Worm (Caenorhabditis elegans) whole organism, late embryonic: ENCODE results near the gene cpr-9.

ENCODE experiments used
- F13H6.1 ChIP-seq: sonication (generic microtip); optimal IDR thresholded peaks from 2 replicates; lab custom pipeline; 2016; ENCODE audit warnings: missing genetic modification characterization, missing compliant biosample characterization
- K09A11.1 ChIP-seq: sonication (generic microtip); optimal IDR thresholded peaks from 2 replicates; lab custom pipeline; 2017; ENCODE audit warnings: antibody characterized with exemption, mild to moderate bottlenecking, missing genetic modification characterization, missing compliant biosample characterization; ENCODE audit not compliant: insufficient read depth
- T23F11.4 ChIP-seq: fragments of 200-800 bp; sonication (Bioruptor generic); optimal IDR thresholded peaks from 2 replicates; lab custom pipeline; 2018; ENCODE audit warnings: mild to moderate bottlenecking, missing genetic modification characterization, missing compliant biosample characterization
- ahr-1 ChIP-seq: sonication (generic microtip); optimal IDR thresholded peaks from 2 replicates; lab custom pipeline; 2016; ENCODE audit warnings: missing genetic modification characterization, missing compliant biosample characterization
- ama-1 ChIP-seq: fragments of 150-350 bp; optimal IDR thresholded peaks from 2 replicates; lab custom pipeline; 2014
- ceh-14 ChIP-seq: sonication (generic microtip); optimal IDR thresholded peaks from 2 replicates; lab custom pipeline; 2016; ENCODE audit warnings: missing genotype, missing genetic modification characterization, missing compliant biosample characterization
- ceh-19 ChIP-seq: fragments of 200-800 bp; sonication (Bioruptor generic); optimal IDR thresholded peaks from 2 replicates; lab custom pipeline; 2018; ENCODE audit warnings: mild to moderate bottlenecking, missing genetic modification characterization, missing compliant biosample characterization
- ceh-30 ChIP-seq: fragments of 150-350 bp; optimal IDR thresholded peaks from 2 replicates; lab custom pipeline; 2014; ENCODE audit warnings: missing biosample characterization, missing genetic modification characterization
- ceh-31 ChIP-seq: sonication (generic microtip); optimal IDR thresholded peaks from 2 replicates; lab custom pipeline; 2016; ENCODE audit warnings: missing genetic modification characterization, missing compliant biosample characterization
- ceh-34 ChIP-seq: sonication (generic microtip); optimal IDR thresholded peaks from 2 replicates; lab custom pipeline; 2016; ENCODE audit warnings: mild to moderate bottlenecking, missing genetic modification characterization, missing compliant biosample characterization
- ceh-45 ChIP-seq: fragments of 200-800 bp; sonication (Bioruptor generic); IDR thresholded peaks from 2 replicates; pipeline ENCODE4 v1.3.6; 2022; ENCODE audit warnings: missing genetic modification reagents, missing genetic modification characterization, missing compliant biosample characterization
- ceh-6 ChIP-seq: fragments of 200-800 bp; sonication (Bioruptor generic); optimal IDR thresholded peaks from 2 replicates; lab custom pipeline; 2018; ENCODE audit warnings: mild to moderate bottlenecking, missing genetic modification characterization, missing compliant biosample characterization
- ceh-9 ChIP-seq: sonication (generic microtip); optimal IDR thresholded peaks from 2 replicates; lab custom pipeline; 2016; ENCODE audit warnings: mild to moderate bottlenecking, missing genetic modification characterization, inconsistent platforms, missing compliant biosample characterization
- elt-2 ChIP-seq: sonication (generic microtip); optimal IDR thresholded peaks from 2 replicates; lab custom pipeline; 2016; ENCODE audit warnings: missing genetic modification reagents, missing genetic modification characterization, missing compliant biosample characterization
- ets-4 ChIP-seq: sonication (generic microtip); optimal IDR thresholded peaks from 2 replicates; lab custom pipeline; 2016; ENCODE audit warnings: missing genetic modification characterization, missing compliant biosample characterization
- fkh-10 ChIP-seq: fragments of 150-350 bp; optimal IDR thresholded peaks from 2 replicates; lab custom pipeline; 2014; ENCODE audit warnings: missing biosample characterization, missing genetic modification reagents, missing genetic modification characterization
- gmeb-2 ChIP-seq: sonication (generic microtip); optimal IDR thresholded peaks from 2 replicates; lab custom pipeline; 2016; ENCODE audit warnings: missing genetic modification characterization, inconsistent platforms, missing compliant biosample characterization
- lin-11 ChIP-seq: fragments of 200-800 bp; sonication (Bioruptor generic); optimal IDR thresholded peaks from 2 replicates; lab custom pipeline; 2018; ENCODE audit warnings: mild to moderate bottlenecking, missing genetic modification characterization, missing compliant biosample characterization
- madf-2 ChIP-seq: sonication (generic microtip); optimal IDR thresholded peaks from 2 replicates; lab custom pipeline; 2017; ENCODE audit warnings: missing genetic modification characterization, missing compliant biosample characterization
- mec-3 ChIP-seq: sonication (generic microtip); optimal IDR thresholded peaks from 2 replicates; lab custom pipeline; 2016; ENCODE audit warnings: borderline replicate concordance, missing genetic modification characterization, missing compliant biosample characterization
- nhr-11 ChIP-seq: fragments of 150-350 bp; optimal IDR thresholded peaks from 2 replicates; lab custom pipeline; 2014; ENCODE audit warnings: missing biosample characterization, missing genetic modification characterization
- pag-3 ChIP-seq: sonication (generic microtip); optimal IDR thresholded peaks from 2 replicates; lab custom pipeline; 2016; ENCODE audit warnings: missing compliant biosample characterization, missing genetic modification characterization, borderline replicate concordance
- pax-1 ChIP-seq: fragments of 150-350 bp; optimal IDR thresholded peaks from 2 replicates; lab custom pipeline; 2014; ENCODE audit warnings: missing biosample characterization, missing genetic modification characterization
- sox-2 ChIP-seq: fragments of 200-800 bp; sonication (Bioruptor generic); IDR thresholded peaks from 2 replicates; pipeline ENCODE4 v1.3.6; 2022; ENCODE audit warnings: missing genetic modification reagents, missing genetic modification characterization, missing compliant biosample characterization
- sox-4 ChIP-seq: sonication (generic microtip); optimal IDR thresholded peaks from 2 replicates; lab custom pipeline; 2017; ENCODE audit warnings: mild to moderate bottlenecking, missing genetic modification characterization, inconsistent platforms, missing compliant biosample characterization
- tbx-2 ChIP-seq: sonication (generic microtip); optimal IDR thresholded peaks from 2 replicates; lab custom pipeline; 2016; ENCODE audit warnings: missing genetic modification characterization, missing compliant biosample characterization
- unc-42 ChIP-seq: sonication (generic microtip); optimal IDR thresholded peaks from 2 replicates; lab custom pipeline; 2016; ENCODE audit warnings: missing genotype, missing genetic modification characterization, missing compliant biosample characterization
- unc-55 ChIP-seq: sonication (generic microtip); optimal IDR thresholded peaks from 2 replicates; lab custom pipeline; 2017; ENCODE audit warnings: missing biosample characterization, missing genetic modification reagents, missing genetic modification characterization
- unc-86 ChIP-seq: sonication (generic microtip); optimal IDR thresholded peaks from 2 replicates; lab custom pipeline; 2016; ENCODE audit warnings: missing genetic modification characterization, missing compliant biosample characterization
- zip-5 ChIP-seq: sonication (generic microtip); optimal IDR thresholded peaks from 2 replicates; lab custom pipeline; 2016; ENCODE audit warnings: missing genetic modification characterization, missing compliant biosample characterization

Gene cpr-9

ce11 chrV:12002866-12003485 lies at the start of gene cpr-9:
Gene cpr-9, plus strand, starts transcription at chrV:12003053.
- TF ChIP-seq ceh-34 (tag; lab: Kevin White, UChicago) (no peak), unc-86 (no peak), elt-2 (tag; lab: Kevin White, UChicago) (peak; percentile 51), sox-2 (GFP tag; lab: Robert Waterston, UW) (no peak)

- no peak for TF ChIP-seq zip-5
- TF ChIP-seq mec-3 (tag; lab: Kevin White, UChicago) = no peak
- no peak for TF ChIP-seq gmeb-2 (tag; lab: Kevin White, UChicago)
- TF ChIP-seq ceh-30 = no peak
- peak; percentile 53 for TF ChIP-seq fkh-10
- TF ChIP-seq unc-42 (tag; lab: Kevin White, UChicago) = peak; percentile 98
These were observed 49.2 kb upstream of the cpr-9 start for ce11 chrV:11953621-11954020.

DNA sequence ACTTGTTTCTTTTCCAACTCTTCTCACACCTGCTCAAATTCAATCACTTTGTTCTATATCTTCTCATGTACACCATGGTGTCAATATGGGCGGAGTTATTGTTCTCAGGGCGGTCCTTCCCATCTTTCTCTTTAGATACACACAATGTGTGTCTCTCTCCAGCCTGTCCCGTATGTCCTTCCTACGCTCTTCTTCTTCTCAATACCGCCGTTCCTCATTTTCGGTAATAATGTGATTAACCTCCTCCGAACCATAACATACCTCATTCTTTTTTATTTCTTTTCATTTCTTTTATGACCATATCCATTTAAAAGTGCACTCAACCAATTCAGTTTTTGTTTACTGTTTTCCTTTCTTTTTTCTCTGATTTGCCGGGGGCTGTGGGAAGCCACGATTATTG lies 47.2 kb upstream of the cpr-9 start:
- no peak for TF ChIP-seq unc-86
- no peak for TF ChIP-seq F13H6.1
- TF ChIP-seq ceh-31 (tag; lab: Kevin White, UChicago) = peak; percentile 2
- TF ChIP-seq ama-1 (lab: Kevin White, UChicago) = peak; percentile 17
- no peak for TF ChIP-seq ahr-1 (tag; lab: Kevin White, UChicago)
- no peak for TF ChIP-seq ceh-14 (tag; lab: Kevin White, UChicago)
- peak; percentile 69 for TF ChIP-seq unc-42 (tag; lab: Kevin White, UChicago)
- TF ChIP-seq, all 69 proteins: peak for 3

- TF ChIP-seq unc-42 (tag; lab: Kevin White, UChicago) (peak; percentile 87), zip-5 (no peak)
These were observed 44.2 kb upstream of the cpr-9 start, which contains the start of gene F58H1.5 for ce11 chrV:11958343-11959291. Gene F58H1.5, plus strand, starts transcription at chrV:11958393.

DNA sequence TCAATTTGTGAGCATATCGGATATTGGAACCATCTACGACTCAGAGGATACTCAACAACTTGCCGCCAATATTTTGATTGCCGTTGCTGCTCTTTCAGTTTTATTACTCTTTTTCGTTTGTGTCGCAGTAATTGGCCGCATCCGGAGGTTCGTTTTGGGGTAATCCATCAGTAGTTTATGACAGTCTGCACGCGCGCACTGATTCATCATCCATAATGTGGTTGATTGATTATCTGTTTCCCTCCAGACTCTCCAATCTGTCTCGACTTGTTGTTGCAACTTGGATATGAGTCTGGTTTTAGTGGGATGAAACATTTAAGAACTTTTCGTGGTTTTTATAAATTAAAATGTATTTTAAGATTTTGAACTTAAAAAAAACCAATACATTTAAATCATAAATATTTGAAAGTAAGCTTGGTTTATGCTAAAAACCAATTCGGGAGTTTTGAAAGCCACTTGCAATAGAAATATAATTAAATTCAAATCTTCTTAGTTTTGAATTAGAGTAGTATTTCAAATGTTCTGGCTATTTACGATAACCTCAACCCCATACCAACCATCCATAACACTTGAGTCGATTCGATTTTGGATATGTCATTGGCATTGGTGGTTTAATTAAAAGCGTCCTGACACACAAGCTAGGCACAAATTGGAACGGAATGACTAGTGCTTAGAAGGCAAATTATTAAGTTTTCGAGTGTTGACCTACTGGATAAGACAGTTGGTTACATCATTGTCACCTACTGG lies 42.6 kb upstream of the cpr-9 start:
- TF ChIP-seq unc-55 (GFP tag; lab: Kevin White, UChicago) (peak; percentile 68), pax-1 (tag; lab: Kevin White, UChicago) (no peak)

DNA sequence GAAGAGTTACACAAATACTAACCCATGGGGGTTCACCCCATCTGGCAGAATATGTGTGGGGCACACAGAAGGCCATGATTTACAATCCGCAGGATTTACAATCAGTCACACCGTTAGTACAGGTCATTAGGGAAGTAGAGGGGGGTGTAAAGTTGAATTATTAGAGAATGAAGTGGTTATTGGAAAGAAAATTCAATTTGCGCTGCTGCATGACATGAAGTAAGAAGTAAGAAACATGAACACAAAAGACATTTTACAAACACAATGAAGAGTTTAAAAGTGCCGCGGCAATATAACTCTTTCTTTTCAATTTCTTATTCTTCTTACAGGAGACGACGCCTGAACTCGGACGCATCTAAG lies 42.0 kb upstream of the cpr-9 start:
- TF ChIP-seq ceh-9 (tag; lab: Kevin White, UChicago) (no peak), unc-42 (tag; lab: Kevin White, UChicago) (peak; percentile 63)

DNA sequence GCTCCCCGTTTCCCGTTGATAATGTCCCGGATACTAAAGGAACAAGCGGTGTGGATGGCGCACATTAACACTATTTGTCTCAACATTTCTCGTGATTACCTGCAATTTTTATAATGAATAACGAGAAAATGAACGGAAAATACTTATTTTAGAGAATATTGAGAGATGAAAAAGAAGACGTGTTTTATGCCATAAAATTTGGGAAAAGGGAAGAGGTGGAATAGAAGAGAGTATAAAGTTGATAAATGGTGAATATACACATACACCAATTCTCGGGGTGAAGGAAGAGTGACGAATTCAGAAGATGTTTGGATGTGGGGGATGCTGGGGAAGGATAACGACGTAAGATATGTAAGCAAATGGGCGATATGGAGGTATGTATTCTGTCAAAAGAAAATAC lies 38.1 kb upstream of the cpr-9 start, which contains the start of gene F58H1.7:
TSS of gene F58H1.7 (minus strand) at position 101 of the 400 bp plus-strand sequence.
- no peak for TF ChIP-seq ceh-6 (GFP tag; lab: Kevin White, UChicago)
- no peak for TF ChIP-seq ets-4
- TF ChIP-seq ceh-19 = no peak
- no peak for TF ChIP-seq ceh-30
- no peak for TF ChIP-seq ceh-45 (GFP tag; lab: Robert Waterston, UW)
- TF ChIP-seq ahr-1 (tag; lab: Kevin White, UChicago) = no peak
- no peak for TF ChIP-seq tbx-2 (tag; lab: Kevin White, UChicago)
- no peak for TF ChIP-seq ceh-14 (tag; lab: Kevin White, UChicago)
- no peak for TF ChIP-seq unc-55 (GFP tag; lab: Kevin White, UChicago)
- TF ChIP-seq nhr-11 (tag; lab: Kevin White, UChicago) = no peak
- no peak for TF ChIP-seq K09A11.1 (tag; lab: Kevin White, UChicago)
- TF ChIP-seq T23F11.4 (GFP tag; lab: Kevin White, UChicago) = no peak
- TF ChIP-seq lin-11 (tag; lab: Kevin White, UChicago) = no peak
- TF ChIP-seq sox-4 (tag; lab: Kevin White, UChicago) = no peak
- no peak for TF ChIP-seq fkh-10
- no peak for TF ChIP-seq pag-3 (tag; lab: Kevin White, UChicago)
- TF ChIP-seq madf-2 (tag; lab: Kevin White, UChicago) = no peak
- TF ChIP-seq pax-1 (tag; lab: Kevin White, UChicago) = no peak
- TF ChIP-seq mec-3 (tag; lab: Kevin White, UChicago) = no peak
- TF ChIP-seq, all 69 proteins: peak for 0
